Worm (Caenorhabditis elegans): ENCODE data around the gene ceh-91.

ce11 chrIII:11629354-11629753, 12.8 kb downstream of the ceh-91 start, which contains the start of gene Y66A7A.7:
- TF ChIP-seq ztf-29 (GFP tag; IDR thresholded peaks at IDR 0.05) (no peak), med-1 (GFP tag; optimal IDR thresholded peaks at IDR 0.05; ENCODE audit: insufficient read depth) (no peak), klf-2 (GFP tag; conservative IDR thresholded peaks at IDR 0.05) (no peak), ref-1 (GFP tag; conservative IDR thresholded peaks at IDR 0.05) (no peak), flt-1 (GFP tag; IDR thresholded peaks at IDR 0.05) (no peak), cog-1 (tag; optimal IDR thresholded peaks at IDR 0.05) (no peak)

All from whole organism, midembryonic.